Worm (Caenorhabditis elegans): Measurements from ENCODE around the gene F46C5.1.
A peak's percentile ranks its signal among the peaks of the same experiment; 100 is the strongest.

Gene F46C5.1

ce11 chrII:8813659-8814058 is 7.3 kb downstream of the F46C5.1 start (continued):
- peak in 1 of 2 experiments; percentile 90 for TF ChIP-seq lsy-2 (tag; optimal IDR thresholded peaks at IDR 0.05)
- TF ChIP-seq lir-3 (tag; optimal IDR thresholded peaks at IDR 0.05; ENCODE audit: poor library complexity): peak; percentile 61
- peak; percentile 98 for TF ChIP-seq nhr-85 (tag)
- no peak for TF ChIP-seq skn-1 (tag; optimal IDR thresholded peaks at IDR 0.05)
- TF ChIP-seq nhr-77 (tag; optimal IDR thresholded peaks at IDR 0.05): peak; percentile 10
- no peak for TF ChIP-seq nhr-76 (tag; optimal IDR thresholded peaks at IDR 0.05)
- peak; percentile 93 for TF ChIP-seq nhr-20 (tag; optimal IDR thresholded peaks at IDR 0.05)
- peak; percentile 1 to 24 (median 21) for TF ChIP-seq dpl-1 (GFP tag; optimal IDR thresholded peaks at IDR 0.05)
- TF ChIP-seq efl-1 (optimal IDR thresholded peaks at IDR 0.05): no peak
- TF ChIP-seq efl-1 (GFP tag; optimal IDR thresholded peaks at IDR 0.05 in 1 of 2): no peak
- TF ChIP-seq ets-5 (GFP tag; IDR thresholded peaks at IDR 0.05): no peak
- TF ChIP-seq nhr-28 (tag; optimal IDR thresholded peaks at IDR 0.05): no peak
- no peak for TF ChIP-seq unc-30 (tag; optimal IDR thresholded peaks at IDR 0.05)
- no peak for TF ChIP-seq fkh-4 (tag; optimal IDR thresholded peaks at IDR 0.05; ENCODE audit: borderline replicate concordance)

ce11 chrII:8812346-8812745 is 8.6 kb downstream of the F46C5.1 start:
- no peak for TF ChIP-seq mef-2 (tag; optimal IDR thresholded peaks at IDR 0.05)
- no peak for TF ChIP-seq nhr-20 (tag; optimal IDR thresholded peaks at IDR 0.05)
- no peak for TF ChIP-seq efl-1 (optimal IDR thresholded peaks at IDR 0.05)
- TF ChIP-seq efl-1 (GFP tag; optimal IDR thresholded peaks at IDR 0.05 in 1 of 2): peak in 1 of 2 experiments; percentile 45
- no peak for TF ChIP-seq ama-1 (optimal IDR thresholded peaks at IDR 0.05)
- TF ChIP-seq nhr-11 (tag; optimal IDR thresholded peaks at IDR 0.05): no peak
- TF ChIP-seq elt-3 (tag; optimal IDR thresholded peaks at IDR 0.05): peak in 1 of 6 experiments; percentile 23

ce11 chrII:8811825-8812224 is 9.2 kb downstream of the F46C5.1 start:
- TF ChIP-seq ztf-11 (tag; optimal IDR thresholded peaks at IDR 0.05) (no peak), elt-3 (tag; optimal IDR thresholded peaks at IDR 0.05) (peak in 1 of 6 experiments; percentile 42), ceh-8 (GFP tag; optimal IDR thresholded peaks at IDR 0.05) (no peak), efl-3 (GFP tag; optimal IDR thresholded peaks at IDR 0.05) (no peak), nhr-19 (GFP tag; conservative IDR thresholded peaks at IDR 0.05) (0 out of 2 replicates have a peak, but pooled peaks have one; percentile 35), nhr-28 (tag; optimal IDR thresholded peaks at IDR 0.05) (no peak), lin-13 (GFP tag; optimal IDR thresholded peaks at IDR 0.05) (peak; percentile 9)

- TF ChIP-seq F16B12.6 (tag; optimal IDR thresholded peaks at IDR 0.05) (peak; percentile 83), lin-39 (tag; optimal IDR thresholded peaks at IDR 0.05) (no peak), C16A3.4 (tag; optimal IDR thresholded peaks at IDR 0.05) (peak; percentile 25), blmp-1 (tag; optimal IDR thresholded peaks at IDR 0.05) (peak; percentile 19), nhr-76 (tag; optimal IDR thresholded peaks at IDR 0.05) (no peak), xbp-1 (tag; optimal IDR thresholded peaks at IDR 0.05) (peak; percentile 93), nhr-47 (tag; optimal IDR thresholded peaks at IDR 0.05) (peak; percentile 6), mef-2 (tag; optimal IDR thresholded peaks at IDR 0.05) (no peak), mep-1 (tag; optimal IDR thresholded peaks at IDR 0.05) (no peak), nhr-71 (tag; optimal IDR thresholded peaks at IDR 0.05) (peak; percentile 14), pax-3 (tag; optimal IDR thresholded peaks at IDR 0.05) (no peak), efl-1 (optimal IDR thresholded peaks at IDR 0.05) (peak; percentile 25 to 47), efl-1 (GFP tag; optimal IDR thresholded peaks at IDR 0.05 in 1 of 2) (peak; percentile 51 to 80), nhr-20 (tag; optimal IDR thresholded peaks at IDR 0.05) (peak; percentile 29), lin-35 (GFP tag; optimal IDR thresholded peaks at IDR 0.05) (peak; percentile 25 to 54), lsy-2 (tag; optimal IDR thresholded peaks at IDR 0.05) (peak in 1 of 2 experiments; percentile 63), skn-1 (tag; optimal IDR thresholded peaks at IDR 0.05) (no peak), nhr-90 (tag; optimal IDR thresholded peaks at IDR 0.05; ENCODE audit: poor library complexity) (no peak), unc-130 (tag; optimal IDR thresholded peaks at IDR 0.05) (no peak), dpl-1 (GFP tag; optimal IDR thresholded peaks at IDR 0.05) (peak; percentile 0 to 48 (median 12))
Observed at ce11 chrII:8810679-8811413, 10.1 kb downstream of the F46C5.1 start, which contains the start of the genes F46C5.9 and rer-1. Gene F46C5.9, minus strand, starts transcription at chrII:8810729. Gene rer-1, plus strand, starts transcription at chrII:8811370.

Measured in whole organism, L1 larva.